Worm (Caenorhabditis elegans): Measurements from ENCODE around the gene R02D5.24.

R02D5.24 gene

ce11 chrV:14505745-14506214 is 4.6 kb downstream of the R02D5.24 start (continued):
- TF ChIP-seq elt-3 (tag; optimal IDR thresholded peaks at IDR 0.05) (peak in 2 of 3 experiments; percentile 30 to 93), tbx-2 (tag; optimal IDR thresholded peaks at IDR 0.05) (no peak), zag-1 (tag; optimal IDR thresholded peaks at IDR 0.05) (no peak), nhr-11 (tag; optimal IDR thresholded peaks at IDR 0.05) (no peak)

ce11 chrV:14506713-14507675 is 5.9 kb downstream of the R02D5.24 start:
- TF ChIP-seq ceh-16 (tag; optimal IDR thresholded peaks at IDR 0.05), result no peak
- no peak for TF ChIP-seq lin-15B (tag; optimal IDR thresholded peaks at IDR 0.05)
- no peak for TF ChIP-seq nhr-28 (tag; optimal IDR thresholded peaks at IDR 0.05)
- TF ChIP-seq ztf-11 (tag; optimal IDR thresholded peaks at IDR 0.05), result no peak
- no peak for TF ChIP-seq snpc-4 (tag; optimal IDR thresholded peaks at IDR 0.05)
- no peak for TF ChIP-seq fkh-10 (GFP tag; optimal IDR thresholded peaks at IDR 0.05)
- no peak for TF ChIP-seq jun-1 (tag; optimal IDR thresholded peaks at IDR 0.05)
- no peak for TF ChIP-seq tbx-2 (tag; optimal IDR thresholded peaks at IDR 0.05)
- TF ChIP-seq elt-1 (tag; optimal IDR thresholded peaks at IDR 0.05), result peak; percentile 100
- no peak for TF ChIP-seq ceh-9 (tag; optimal IDR thresholded peaks at IDR 0.05)
- no peak for TF ChIP-seq hmg-11 (tag; optimal IDR thresholded peaks at IDR 0.05)
- TF ChIP-seq ceh-28 (tag; optimal IDR thresholded peaks at IDR 0.05), result no peak
- no peak for TF ChIP-seq lsy-12 (tag; optimal IDR thresholded peaks at IDR 0.05)
- no peak for TF ChIP-seq egl-27 (tag; optimal IDR thresholded peaks at IDR 0.05)
- no peak for TF ChIP-seq unc-39 (tag; optimal IDR thresholded peaks at IDR 0.05)
- TF ChIP-seq egl-5 (tag; optimal IDR thresholded peaks at IDR 0.05), result peak; percentile 59
- TF ChIP-seq elt-3 (tag; optimal IDR thresholded peaks at IDR 0.05), result peak in 1 of 3 experiments; percentile 15
- no peak for TF ChIP-seq skn-1 (tag; optimal IDR thresholded peaks at IDR 0.05)
- no peak for TF ChIP-seq ztf-4 (tag; optimal IDR thresholded peaks at IDR 0.05)
- TF ChIP-seq sea-2 (GFP tag; optimal IDR thresholded peaks at IDR 0.05), result no peak
- TF ChIP-seq nhr-25 (tag; optimal IDR thresholded peaks at IDR 0.05), result peak; percentile 70
- TF ChIP-seq nhr-237 (tag; optimal IDR thresholded peaks at IDR 0.05), result no peak
- peak; percentile 1 for TF ChIP-seq nfya-1 (tag; optimal IDR thresholded peaks at IDR 0.05; ENCODE audit: insufficient read depth)
- no peak for TF ChIP-seq ama-1 (optimal IDR thresholded peaks at IDR 0.05)
- TF ChIP-seq fos-1 (tag; optimal IDR thresholded peaks at IDR 0.05), result no peak
- TF ChIP-seq pha-4 (tag; optimal IDR thresholded peaks at IDR 0.05), result no peak
- no peak for TF ChIP-seq nhr-12 (tag; optimal IDR thresholded peaks at IDR 0.05)
- no peak for TF ChIP-seq eor-1 (tag; optimal IDR thresholded peaks at IDR 0.05)
- TF ChIP-seq nhr-43 (tag; optimal IDR thresholded peaks at IDR 0.05; ENCODE audit: poor library complexity, severe bottlenecking), result no peak
- TF ChIP-seq nhr-11 (tag; optimal IDR thresholded peaks at IDR 0.05), result no peak
- no peak for TF ChIP-seq ZK546.5 (tag; optimal IDR thresholded peaks at IDR 0.05)
- peak; percentile 91 for TF ChIP-seq nhr-23 (tag; optimal IDR thresholded peaks at IDR 0.05)
- TF ChIP-seq unc-62 (GFP tag; optimal IDR thresholded peaks at IDR 0.05), result no peak
- no peak for TF ChIP-seq nhr-67 (tag; optimal IDR thresholded peaks at IDR 0.05)
- TF ChIP-seq nhr-76 (tag; optimal IDR thresholded peaks at IDR 0.05), result no peak
- TF ChIP-seq lin-39 (tag; optimal IDR thresholded peaks at IDR 0.05), result no peak
- no peak for TF ChIP-seq ceh-82 (tag; optimal IDR thresholded peaks at IDR 0.05)
- no peak for TF ChIP-seq pqm-1 (tag; optimal IDR thresholded peaks at IDR 0.05)
- TF ChIP-seq mml-1 (tag; optimal IDR thresholded peaks at IDR 0.05), result no peak
- no peak for TF ChIP-seq aly-2 (tag; optimal IDR thresholded peaks at IDR 0.05)
- TF ChIP-seq daf-12 (tag; optimal IDR thresholded peaks at IDR 0.05), result no peak
- TF ChIP-seq R02D3.7 (tag; optimal IDR thresholded peaks at IDR 0.05), result no peak
- TF ChIP-seq zag-1 (tag; optimal IDR thresholded peaks at IDR 0.05), result no peak
- TF ChIP-seq mdl-1 (tag; optimal IDR thresholded peaks at IDR 0.05), result no peak
- no peak for TF ChIP-seq fkh-2 (tag; optimal IDR thresholded peaks at IDR 0.05)
- TF ChIP-seq elt-2 (tag; optimal IDR thresholded peaks at IDR 0.05), result no peak
- TF ChIP-seq nhr-77 (tag; optimal IDR thresholded peaks at IDR 0.05), result no peak
